Fruit fly (Drosophila melanogaster) whole organism, embryonic: Measurements from ENCODE around the gene CG7135.
A peak's percentile ranks its signal among the peaks of the same experiment; 100 is the strongest.

Experiments
- Antp ChIP-seq: fragments of 200-800 bp; sonication (Bioruptor generic); optimal IDR thresholded peaks from 3 replicates; lab custom pipeline; 2016; ENCODE audit warnings: missing biosample characterization, missing genetic modification characterization
- CG10321 ChIP-seq: fragments of 200-800 bp; sonication (Bioruptor generic); IDR thresholded peaks from 2 replicates; pipeline ENCODE4 v1.3.6; 2022; ENCODE audit warnings: missing biosample characterization, missing genetic modification characterization
- CG12155 ChIP-seq: fragments of 200-800 bp; sonication (Bioruptor generic); optimal IDR thresholded peaks from 3 replicates; lab custom pipeline; 2016; ENCODE audit warnings: missing biosample characterization, missing genetic modification characterization
- CG13123 ChIP-seq: fragments of 200-800 bp; sonication (Bioruptor generic); optimal IDR thresholded peaks from 2 replicates; lab custom pipeline; 2016; ENCODE audit warnings: missing biosample characterization, missing genetic modification characterization
- CG13287 ChIP-seq: fragments of 200-800 bp; sonication (Bioruptor generic); IDR thresholded peaks from 2 replicates; pipeline ENCODE4 v1.3.6; 2022; ENCODE audit warnings: missing biosample characterization, missing genetic modification characterization; ENCODE audit not compliant: partially characterized antibody
- CG14441 ChIP-seq: fragments of 200-800 bp; sonication (Bioruptor generic); IDR thresholded peaks from 2 replicates; pipeline ENCODE4 v1.3.6; 2022; ENCODE audit warnings: missing biosample characterization, missing genetic modification characterization
- CG14710 ChIP-seq: fragments of 200-800 bp; sonication (Bioruptor generic); optimal IDR thresholded peaks from 3 replicates; lab custom pipeline; 2019; ENCODE audit warnings: missing biosample characterization, mild to moderate bottlenecking, missing genetic modification characterization, moderate library complexity
- CG14860 ChIP-seq: fragments of 200-800 bp; sonication (Bioruptor generic); IDR thresholded peaks from 3 replicates; pipeline ENCODE4 v1.3.6; 2022; ENCODE audit warnings: missing biosample characterization, missing genetic modification characterization; ENCODE audit not compliant: partially characterized antibody
- CG17186 ChIP-seq: fragments of 200-800 bp; sonication (Bioruptor generic); optimal IDR thresholded peaks from 3 replicates; lab custom pipeline; 2017; ENCODE audit warnings: missing biosample characterization, missing genetic modification reagents, missing genetic modification characterization
- CG1792 ChIP-seq: fragments of 200-800 bp; sonication (Bioruptor generic); optimal IDR thresholded peaks from 2 replicates; lab custom pipeline; 2016; ENCODE audit warnings: missing biosample characterization, missing genetic modification characterization
- CG30403 ChIP-seq: fragments of 200-800 bp; sonication (Bioruptor generic); optimal IDR thresholded peaks from 3 replicates; lab custom pipeline; 2016; ENCODE audit warnings: missing biosample characterization, missing genetic modification characterization
- CG34422 ChIP-seq: fragments of 200-800 bp; sonication (Bioruptor generic); IDR thresholded peaks from 3 replicates; pipeline ENCODE4 v1.3.6; 2022; ENCODE audit warnings: missing biosample characterization, missing genetic modification characterization
- CG42726 ChIP-seq: fragments of 200-800 bp; sonication (Bioruptor generic); IDR thresholded peaks from 2 replicates; pipeline ENCODE4 v1.3.6; 2022; ENCODE audit warnings: missing biosample characterization, missing genetic modification characterization; ENCODE audit not compliant: partially characterized antibody
- CG5953 ChIP-seq: fragments of 200-800 bp; sonication (Bioruptor generic); IDR thresholded peaks from 2 replicates; pipeline ENCODE4 v1.3.6; 2022; ENCODE audit warnings: missing biosample characterization, missing genetic modification characterization
- CG7357 ChIP-seq: fragments of 200-800 bp; sonication (Bioruptor generic); IDR thresholded peaks from 3 replicates; pipeline ENCODE4 v1.3.6; 2022; ENCODE audit warnings: missing biosample characterization, missing genetic modification characterization
- CG7556 ChIP-seq: fragments of 200-800 bp; sonication (Bioruptor generic); optimal IDR thresholded peaks from 2 replicates; lab custom pipeline; 2017; ENCODE audit warnings: missing biosample characterization, mild to moderate bottlenecking, missing genetic modification characterization
- CG9876 ChIP-seq: fragments of 200-800 bp; sonication (Bioruptor generic); optimal IDR thresholded peaks from 2 replicates; lab custom pipeline; 2016; ENCODE audit warnings: missing biosample characterization, missing genetic modification characterization
- Doc3 ChIP-seq: fragments of 200-800 bp; sonication (Bioruptor generic); IDR thresholded peaks from 3 replicates; pipeline ENCODE4 v1.3.6; 2022; ENCODE audit warnings: missing biosample characterization, missing genetic modification characterization; ENCODE audit not compliant: partially characterized antibody
- Drgx ChIP-seq: fragments of 200-800 bp; sonication (Bioruptor generic); IDR thresholded peaks from 2 replicates; pipeline ENCODE4 v1.3.6; 2022; ENCODE audit warnings: missing biosample characterization, missing genetic modification characterization
- E2f2 ChIP-seq: fragments of 200-800 bp; sonication (Bioruptor generic); IDR thresholded peaks from 2 replicates; pipeline ENCODE4 v1.3.6; 2022; ENCODE audit warnings: missing biosample characterization, missing genetic modification characterization
- ERR ChIP-seq: fragments of 200-800 bp; sonication (Bioruptor generic); optimal IDR thresholded peaks from 2 replicates; lab custom pipeline; 2016; ENCODE audit warnings: missing biosample characterization, missing genetic modification characterization
- Gug ChIP-seq: fragments of 200-800 bp; sonication (Bioruptor generic); IDR thresholded peaks from 4 replicates; pipeline ENCODE4 v1.3.6; 2022; ENCODE audit warnings: missing biosample characterization, missing genetic modification characterization
- Hand ChIP-seq: fragments of 200-800 bp; sonication (Bioruptor generic); optimal IDR thresholded peaks from 2 replicates; lab custom pipeline; 2017; ENCODE audit warnings: mild to moderate bottlenecking, missing biosample characterization, missing genetic modification reagents, missing genetic modification characterization
- MESR4 ChIP-seq: fragments of 200-800 bp; sonication (Bioruptor generic); optimal IDR thresholded peaks from 2 replicates; lab custom pipeline; 2018; ENCODE audit warnings: missing biosample characterization, mild to moderate bottlenecking, missing genetic modification characterization, moderate library complexity
- Nf-YC ChIP-seq: fragments of 200-800 bp; optimal IDR thresholded peaks from 3 replicates; lab custom pipeline; 2019; ENCODE audit warnings: missing biosample characterization, mild to moderate bottlenecking, missing genetic modification characterization, moderate library complexity
- PHDP ChIP-seq: fragments of 200-800 bp; sonication (Bioruptor generic); optimal IDR thresholded peaks from 3 replicates; lab custom pipeline; 2018; ENCODE audit warnings: missing biosample characterization, mild to moderate bottlenecking, missing genetic modification characterization, moderate library complexity
- Rfx ChIP-seq: fragments of 200-800 bp; sonication (Bioruptor generic); IDR thresholded peaks from 2 replicates; pipeline ENCODE4 v1.3.6; 2022; ENCODE audit warnings: missing biosample characterization, missing genetic modification characterization
- Rx ChIP-seq: fragments of 200-800 bp; sonication (Bioruptor generic); IDR thresholded peaks from 2 replicates; pipeline ENCODE4 v1.3.6; 2022; ENCODE audit warnings: missing biosample characterization, missing genetic modification characterization
- Sry-δ ChIP-seq: fragments of 200-800 bp; sonication (Bioruptor generic); optimal IDR thresholded peaks from 2 replicates; lab custom pipeline; 2016; ENCODE audit warnings: missing biosample characterization, missing genetic modification characterization
- al ChIP-seq: fragments of 200-800 bp; sonication (Bioruptor generic); IDR thresholded peaks from 2 replicates; pipeline ENCODE4 v1.3.6; 2022; ENCODE audit warnings: missing biosample characterization, missing genetic modification characterization
- amos ChIP-seq: fragments of 200-800 bp; sonication (Bioruptor generic); IDR thresholded peaks from 2 replicates; pipeline ENCODE4 v1.3.6; 2022; ENCODE audit warnings: missing biosample characterization, missing genetic modification characterization; ENCODE audit not compliant: partially characterized antibody
- ato ChIP-seq: fragments of 200-800 bp; sonication (Bioruptor generic); IDR thresholded peaks from 2 replicates; pipeline ENCODE4 v1.3.6; 2022; ENCODE audit warnings: missing biosample characterization, missing genetic modification characterization; ENCODE audit not compliant: partially characterized antibody
- bigmax ChIP-seq: fragments of 200-800 bp; sonication (Bioruptor generic); optimal IDR thresholded peaks from 2 replicates; lab custom pipeline; 2018; ENCODE audit warnings: missing biosample characterization, mild to moderate bottlenecking, missing genetic modification characterization
- chinmo ChIP-seq: fragments of 200-800 bp; sonication (Bioruptor generic); IDR thresholded peaks from 4 replicates; pipeline ENCODE4 v1.3.6; 2022; ENCODE audit warnings: missing biosample characterization, missing genetic modification characterization; ENCODE audit not compliant: partially characterized antibody
- esg ChIP-seq: fragments of 200-800 bp; sonication (Bioruptor generic); conservative IDR thresholded peaks from 2 replicates; pipeline ENCODE4 v1.3.6; 2022; ENCODE audit warnings: missing biosample characterization, missing genetic modification characterization
- gt ChIP-seq: fragments of 200-800 bp; sonication (Bioruptor generic); IDR thresholded peaks from 2 replicates; pipeline ENCODE4 v1.3.6; 2022; ENCODE audit warnings: missing biosample characterization, missing genetic modification characterization
- hb ChIP-seq: fragments of 200-800 bp; sonication (Bioruptor generic); IDR thresholded peaks from 3 replicates; pipeline ENCODE4 v1.3.6; 2022; ENCODE audit warnings: missing biosample characterization, missing genetic modification characterization; ENCODE audit not compliant: partially characterized antibody
- hth ChIP-seq: fragments of >200 bp; optimal IDR thresholded peaks from 2 replicates; lab custom pipeline; 2017; ENCODE audit warnings: inconsistent platforms
- inv ChIP-seq: fragments of 200-800 bp; sonication (Bioruptor generic); IDR thresholded peaks from 2 replicates; pipeline ENCODE4 v1.3.6; 2022; ENCODE audit warnings: missing biosample characterization, missing genetic modification characterization; ENCODE audit not compliant: partially characterized antibody
- knrl ChIP-seq: fragments of 200-800 bp; sonication (Bioruptor generic); IDR thresholded peaks from 3 replicates; pipeline ENCODE4 v1.3.6; 2022; ENCODE audit warnings: missing biosample characterization, missing genetic modification characterization; ENCODE audit not compliant: partially characterized antibody
- lmd ChIP-seq: fragments of 200-800 bp; sonication (Bioruptor generic); IDR thresholded peaks from 2 replicates; pipeline ENCODE4 v1.3.6; 2022; ENCODE audit warnings: missing biosample characterization, missing genetic modification characterization
- nerfin-2 ChIP-seq: fragments of 200-800 bp; sonication (Bioruptor generic); IDR thresholded peaks from 2 replicates; pipeline ENCODE4 v1.3.6; 2022; ENCODE audit warnings: missing biosample characterization, missing genetic modification characterization; ENCODE audit not compliant: partially characterized antibody
- row ChIP-seq: fragments of 200-800 bp; sonication (Bioruptor generic); IDR thresholded peaks from 3 replicates; pipeline ENCODE4 v1.3.6; 2022; ENCODE audit warnings: missing biosample characterization, missing genetic modification characterization
- slbo ChIP-seq: fragments of 200-800 bp; sonication (Bioruptor generic); IDR thresholded peaks from 2 replicates; pipeline ENCODE4 v1.3.6; 2022; ENCODE audit warnings: missing biosample characterization, missing genetic modification characterization
- sna ChIP-seq: fragments of 200-800 bp; sonication (Bioruptor generic); IDR thresholded peaks from 2 replicates; pipeline ENCODE4 v1.3.6; 2022; ENCODE audit warnings: missing biosample characterization, missing genetic modification characterization; ENCODE audit not compliant: partially characterized antibody
- tna ChIP-seq: fragments of 200-800 bp; sonication (Bioruptor generic); IDR thresholded peaks from 2 replicates; pipeline ENCODE4 v1.3.6; 2022; ENCODE audit warnings: missing biosample characterization, missing genetic modification characterization; ENCODE audit not compliant: partially characterized antibody
- twi ChIP-seq: fragments of 200-800 bp; optimal IDR thresholded peaks from 2 replicates; lab custom pipeline; 2019; ENCODE audit warnings: missing biosample characterization, mild to moderate bottlenecking, missing genetic modification characterization, moderate library complexity
- tx ChIP-seq: fragments of 200-800 bp; sonication (Bioruptor generic); optimal IDR thresholded peaks from 2 replicates; lab custom pipeline; 2016; ENCODE audit warnings: missing biosample characterization, missing genetic modification characterization
- zen2 ChIP-seq: fragments of 200-800 bp; sonication (Bioruptor generic); IDR thresholded peaks from 3 replicates; pipeline ENCODE4 v1.3.6; 2022; ENCODE audit warnings: missing biosample characterization, missing genetic modification characterization; ENCODE audit not compliant: partially characterized antibody

The CG7135 gene

dm6 chrX:18101778-18102177, 1.7 kb upstream of the CG7135 start, which contains the start of gene Taf8 (continued):
- peak; percentile 63 for TF ChIP-seq slbo (GFP tag; lab: Robert Waterston, UW)
- TF ChIP-seq hb (GFP tag; lab: Robert Waterston, UW), result peak; percentile 54; the same call in 1 of the 3 replicates
- TF ChIP-seq Hand (GFP tag; lab: Kevin White, UChicago), result no peak
- TF ChIP-seq twi (tag; lab: Kevin White, UChicago), result no peak
- no peak for TF ChIP-seq CG9876
- peak; percentile 35 for TF ChIP-seq MESR4 (GFP tag; lab: Kevin White, UChicago)
- TF ChIP-seq nerfin-2 (GFP tag; lab: Robert Waterston, UW), result peak; percentile 47; the same call in 1 of the 2 replicates
- TF ChIP-seq amos (GFP tag; lab: Robert Waterston, UW), result peak; percentile 79
- TF ChIP-seq E2f2 (GFP tag; lab: Robert Waterston, UW), result peak; percentile 21; the same call in 1 of the 2 replicates
- peak; percentile 32; the same call in 1 of the 3 replicates for TF ChIP-seq Doc3 (GFP tag; lab: Robert Waterston, UW)
- peak; percentile 70 for TF ChIP-seq CG7357 (GFP tag; lab: Robert Waterston, UW)
- TF ChIP-seq chinmo (GFP tag; lab: Robert Waterston, UW), result 0 out of 4 replicates have a peak, but pooled peaks have one; percentile 51
- TF ChIP-seq Nf-YC (tag; lab: Kevin White, UChicago), result no peak
- TF ChIP-seq knrl (GFP tag; lab: Robert Waterston, UW), result peak; percentile 71; the same call in 2 of the 3 replicates
- TF ChIP-seq Sry-δ (GFP tag; lab: Kevin White, UChicago), result peak; percentile 84
- no peak for TF ChIP-seq CG10321
- no peak for TF ChIP-seq CG13123 (GFP tag; lab: Kevin White, UChicago)
- TF ChIP-seq bigmax (GFP tag; lab: Kevin White, UChicago), result no peak
- peak; percentile 12 for TF ChIP-seq Antp (GFP tag; lab: Kevin White, UChicago)
- 0 out of 3 replicates have a peak, but pooled peaks have one; percentile 44 for TF ChIP-seq CG14860 (GFP tag; lab: Robert Waterston, UW)
- TF ChIP-seq CG13287 (GFP tag; lab: Robert Waterston, UW), result peak; percentile 60
- TF ChIP-seq al (GFP tag; lab: Robert Waterston, UW), result 0 out of 2 replicates have a peak, but pooled peaks have one; percentile 19
- no peak for TF ChIP-seq CG5953
- no peak for TF ChIP-seq CG1792 (GFP tag; lab: Kevin White, UChicago)
- no peak for TF ChIP-seq hth (lab: Kevin White, UChicago)
- 0 out of 2 replicates have a peak, but pooled peaks have one; percentile 15 for TF ChIP-seq sna (GFP tag; lab: Robert Waterston, UW)
- peak; percentile 67 for TF ChIP-seq inv (GFP tag; lab: Robert Waterston, UW)
- TF ChIP-seq CG42726, result peak; percentile 60
- peak; percentile 4 for TF ChIP-seq CG30403 (GFP tag; lab: Kevin White, UChicago)
- peak; percentile 52; the same call in 1 of the 2 replicates for TF ChIP-seq Rfx (GFP tag; lab: Robert Waterston, UW)
- TF ChIP-seq CG34422 (GFP tag; lab: Robert Waterston, UW), result peak; percentile 43; the same call in 1 of the 3 replicates
- TF ChIP-seq ato (GFP tag; lab: Robert Waterston, UW), result peak; percentile 54; the same call in 1 of the 2 replicates
- TF ChIP-seq tna, result peak; percentile 9; the same call in 1 of the 2 replicates
- peak; percentile 51; the same call in 2 of the 3 replicates for TF ChIP-seq zen2 (GFP tag; lab: Robert Waterston, UW)
- TF ChIP-seq CG14710 (tag; lab: Kevin White, UChicago), result no peak
- peak; percentile 49; the same call in 1 of the 4 replicates for TF ChIP-seq Gug (GFP tag; lab: Robert Waterston, UW)
- no peak for TF ChIP-seq lmd (GFP tag; lab: Robert Waterston, UW)
- TF ChIP-seq tx (GFP tag; lab: Kevin White, UChicago), result no peak
- TF ChIP-seq CG12155 (GFP tag; lab: Kevin White, UChicago), result no peak
- no peak for TF ChIP-seq esg
- TF ChIP-seq PHDP (tag; lab: Kevin White, UChicago), result no peak
- no peak for TF ChIP-seq CG17186 (GFP tag; lab: Kevin White, UChicago)
- TF ChIP-seq CG7556 (GFP tag; lab: Kevin White, UChicago), result no peak
- no peak for TF ChIP-seq Rx
- no peak for TF ChIP-seq CG14441
- TF ChIP-seq Drgx, result no peak
- peak; percentile 81 for TF ChIP-seq row (GFP tag; lab: Robert Waterston, UW)
- TF ChIP-seq gt (GFP tag; lab: Robert Waterston, UW), result no peak
- no peak for TF ChIP-seq ERR (GFP tag; lab: Kevin White, UChicago)
